Worm (Caenorhabditis elegans): ENCODE measurements around the gene col-88.
A peak's percentile ranks its signal among the peaks of the same experiment; 100 is the strongest.

col-88 gene

ce11 chrIII:62383-62873, 21.6 kb downstream of the col-88 start (continued):
- no peak for TF ChIP-seq ceh-8 (GFP tag; optimal IDR thresholded peaks at IDR 0.05)
- no peak for TF ChIP-seq unc-86 (tag; optimal IDR thresholded peaks at IDR 0.05)
- no peak for TF ChIP-seq alr-1 (tag; optimal IDR thresholded peaks at IDR 0.05; ENCODE audit: borderline replicate concordance)
- no peak for TF ChIP-seq egl-13 (tag; optimal IDR thresholded peaks at IDR 0.05)
- no peak for TF ChIP-seq rnt-1 (tag; optimal IDR thresholded peaks at IDR 0.05)
- TF ChIP-seq snu-23 (GFP tag; optimal IDR thresholded peaks at IDR 0.05): peak; percentile 26
- TF ChIP-seq lsy-2 (tag; optimal IDR thresholded peaks at IDR 0.05): peak in 1 of 2 experiments; percentile 9
- peak; percentile 44 for TF ChIP-seq nhr-19 (GFP tag; conservative IDR thresholded peaks at IDR 0.05)
- TF ChIP-seq nhr-20 (tag; optimal IDR thresholded peaks at IDR 0.05): no peak
- no peak for TF ChIP-seq unc-62 (GFP tag; optimal IDR thresholded peaks at IDR 0.05)
- TF ChIP-seq fkh-4 (tag; optimal IDR thresholded peaks at IDR 0.05; ENCODE audit: borderline replicate concordance): no peak
- no peak for TF ChIP-seq mep-1 (tag; optimal IDR thresholded peaks at IDR 0.05)
- TF ChIP-seq snpc-4 (tag; optimal IDR thresholded peaks at IDR 0.05): no peak
- TF ChIP-seq Y116A8C.19 (tag; optimal IDR thresholded peaks at IDR 0.05; ENCODE audit: borderline replicate concordance): no peak
- TF ChIP-seq C04F5.9 (tag; optimal IDR thresholded peaks at IDR 0.05): no peak
- no peak for TF ChIP-seq ets-5 (GFP tag; IDR thresholded peaks at IDR 0.05)
- no peak for TF ChIP-seq sptf-1 (tag; optimal IDR thresholded peaks at IDR 0.05)
- no peak for TF ChIP-seq fkh-8 (tag; optimal IDR thresholded peaks at IDR 0.05)
- TF ChIP-seq ztf-11 (tag; optimal IDR thresholded peaks at IDR 0.05): no peak
- no peak for TF ChIP-seq unc-30 (tag; optimal IDR thresholded peaks at IDR 0.05)
- TF ChIP-seq nhr-77 (tag; optimal IDR thresholded peaks at IDR 0.05): no peak
- no peak for TF ChIP-seq efl-3 (GFP tag; optimal IDR thresholded peaks at IDR 0.05)
- TF ChIP-seq ceh-88 (GFP tag; IDR thresholded peaks at IDR 0.05): peak; percentile 38; the same call in 1 of the 2 replicates
- TF ChIP-seq zip-4 (GFP tag; optimal IDR thresholded peaks at IDR 0.05): no peak
- TF ChIP-seq fkh-10 (GFP tag; optimal IDR thresholded peaks at IDR 0.05): no peak
- TF ChIP-seq vab-15 (tag; optimal IDR thresholded peaks at IDR 0.05): no peak
- TF ChIP-seq mab-9 (GFP tag; IDR thresholded peaks at IDR 0.05): no peak
- no peak for TF ChIP-seq grh-1 (GFP tag; IDR thresholded peaks at IDR 0.05)
- TF ChIP-seq tlp-1 (tag; optimal IDR thresholded peaks at IDR 0.05): no peak
- no peak for TF ChIP-seq isw-1 (GFP tag; IDR thresholded peaks at IDR 0.05)
- TF ChIP-seq ceh-90 (tag; optimal IDR thresholded peaks at IDR 0.05): no peak
- TF ChIP-seq mef-2 (tag; optimal IDR thresholded peaks at IDR 0.05): no peak
- peak; percentile 27 for TF ChIP-seq swsn-7 (tag; optimal IDR thresholded peaks at IDR 0.05)
- TF ChIP-seq C34B4.2 (tag; optimal IDR thresholded peaks at IDR 0.05): no peak
- TF ChIP-seq lin-15B (tag; optimal IDR thresholded peaks at IDR 0.05): no peak
- no peak for TF ChIP-seq nhr-90 (tag; optimal IDR thresholded peaks at IDR 0.05; ENCODE audit: poor library complexity)
- TF ChIP-seq egl-27 (tag; optimal IDR thresholded peaks at IDR 0.05): no peak
- TF ChIP-seq lin-14 (GFP tag; optimal IDR thresholded peaks at IDR 0.05): peak; percentile 45
- no peak for TF ChIP-seq unc-98 (GFP tag; IDR thresholded peaks at IDR 0.05)
- TF ChIP-seq dsc-1 (tag; optimal IDR thresholded peaks at IDR 0.05): no peak
- TF ChIP-seq nhr-28 (tag; optimal IDR thresholded peaks at IDR 0.05): no peak
- TF ChIP-seq nhr-12 (tag; optimal IDR thresholded peaks at IDR 0.05): no peak

ce11 chrIII:63584-64316, 22.9 kb downstream of the col-88 start:
- TF ChIP-seq lin-35 (GFP tag; optimal IDR thresholded peaks at IDR 0.05) (no peak), skn-1 (tag; optimal IDR thresholded peaks at IDR 0.05) (no peak), ceh-88 (GFP tag; IDR thresholded peaks at IDR 0.05) (no peak), aha-1 (tag; optimal IDR thresholded peaks at IDR 0.05) (no peak), sup-37 (GFP tag; optimal IDR thresholded peaks at IDR 0.05) (no peak), aly-2 (tag; optimal IDR thresholded peaks at IDR 0.05) (no peak), grh-1 (GFP tag; IDR thresholded peaks at IDR 0.05) (no peak), mef-2 (tag; optimal IDR thresholded peaks at IDR 0.05) (no peak), lin-15B (tag; optimal IDR thresholded peaks at IDR 0.05) (no peak)
